Worm (Caenorhabditis elegans) whole organism, early embryonic: ENCODE measurements around the gene npr-15.

Source experiments
- B0310.2 ChIP-seq: sonication (generic microtip); optimal IDR thresholded peaks from 2 replicates; lab custom pipeline; 2016; ENCODE audit warnings: mild to moderate bottlenecking, missing genetic modification characterization, missing compliant biosample characterization
- F13C5.2 ChIP-seq: sonication (generic microtip); optimal IDR thresholded peaks from 2 replicates; lab custom pipeline; 2017; ENCODE audit warnings: mild to moderate bottlenecking, missing genetic modification characterization, inconsistent platforms, missing compliant biosample characterization
- aly-1 ChIP-seq: sonication (generic microtip); optimal IDR thresholded peaks from 2 replicates; lab custom pipeline; 2016; ENCODE audit warnings: missing genetic modification characterization, missing compliant biosample characterization
- ama-1 ChIP-seq: fragments of 150-350 bp; optimal IDR thresholded peaks from 2 replicates; lab custom pipeline; 2014
- ceh-13 ChIP-seq: fragments of 200-800 bp; sonication (Bioruptor generic); optimal IDR thresholded peaks from 2 replicates; lab custom pipeline; 2018; ENCODE audit warnings: mild to moderate bottlenecking, missing genetic modification characterization, missing compliant biosample characterization
- ceh-36 ChIP-seq: sonication (generic microtip); optimal IDR thresholded peaks from 2 replicates; lab custom pipeline; 2016; ENCODE audit warnings: missing genetic modification characterization, inconsistent platforms, missing compliant biosample characterization
- ets-7 ChIP-seq: sonication (generic microtip); optimal IDR thresholded peaks from 2 replicates; lab custom pipeline; 2016; ENCODE audit warnings: missing genotype, missing genetic modification characterization, missing compliant biosample characterization
- flt-1 ChIP-seq: fragments of 200-800 bp; sonication (Bioruptor generic); IDR thresholded peaks from 2 replicates; pipeline ENCODE4 v1.3.6; 2022; ENCODE audit warnings: missing genetic modification characterization, missing compliant biosample characterization
- hmbx-1 ChIP-seq: sonication (generic microtip); optimal IDR thresholded peaks from 2 replicates; lab custom pipeline; 2016; ENCODE audit warnings: mild to moderate bottlenecking, missing genetic modification characterization, missing compliant biosample characterization
- hmg-4 ChIP-seq: fragments of 200-800 bp; sonication (Bioruptor generic); optimal IDR thresholded peaks from 2 replicates; lab custom pipeline; 2018; ENCODE audit warnings: mild to moderate bottlenecking, missing genetic modification characterization, missing compliant biosample characterization
- hnd-1 ChIP-seq: sonication (generic microtip); optimal IDR thresholded peaks from 2 replicates; lab custom pipeline; 2016; ENCODE audit warnings: missing genetic modification characterization, missing compliant biosample characterization
- pes-1 ChIP-seq: fragments of 200-800 bp; sonication (Bioruptor generic); IDR thresholded peaks from 2 replicates; pipeline ENCODE4 v1.3.6; 2022; ENCODE audit warnings: missing genetic modification reagents, missing genetic modification characterization, missing compliant biosample characterization
- scrt-1 ChIP-seq: fragments of 200-800 bp; sonication (Bioruptor generic); IDR thresholded peaks from 2 replicates; pipeline ENCODE4 v1.3.6; 2022; ENCODE audit warnings: missing genetic modification characterization, missing compliant biosample characterization
- sea-1 ChIP-seq: fragments of 200-800 bp; sonication (Bioruptor generic); conservative IDR thresholded peaks from 2 replicates; pipeline ENCODE4 v1.3.6; 2022; ENCODE audit warnings: missing genetic modification characterization, missing compliant biosample characterization
- tbx-11 ChIP-seq: fragments of 200-800 bp; sonication (Bioruptor generic); IDR thresholded peaks from 2 replicates; pipeline ENCODE4 v1.3.6; 2022; ENCODE audit warnings: missing genetic modification characterization, missing compliant biosample characterization
- tbx-37 ChIP-seq: fragments of 200-800 bp; sonication (Bioruptor generic); conservative IDR thresholded peaks from 2 replicates; pipeline ENCODE4 v1.3.6; 2022; ENCODE audit warnings: missing genetic modification reagents, missing genetic modification characterization, missing compliant biosample characterization
- tra-4 ChIP-seq: sonication (generic microtip); optimal IDR thresholded peaks from 2 replicates; lab custom pipeline; 2017; ENCODE audit warnings: missing genetic modification characterization, missing compliant biosample characterization

The npr-15 gene

ce11 chrIII:3652964-3653363 is 41.5 kb downstream of the npr-15 start:
- TF ChIP-seq tra-4, result no peak
- TF ChIP-seq ceh-36 (tag; lab: Kevin White, UChicago), result no peak
- TF ChIP-seq flt-1 (GFP tag; lab: Robert Waterston, UW), result no peak
- TF ChIP-seq ama-1, result no peak
- no peak for TF ChIP-seq hmbx-1 (tag; lab: Kevin White, UChicago)
- TF ChIP-seq pes-1, result no peak
- TF ChIP-seq ceh-13, result no peak
- no peak for TF ChIP-seq scrt-1 (GFP tag; lab: Robert Waterston, UW)
- no peak for TF ChIP-seq B0310.2 (tag; lab: Kevin White, UChicago)
- TF ChIP-seq F13C5.2 (tag; lab: Kevin White, UChicago), result no peak
- TF ChIP-seq sea-1 (GFP tag; lab: Robert Waterston, UW), result no peak
- TF ChIP-seq aly-1 (tag; lab: Kevin White, UChicago), result no peak
- TF ChIP-seq tbx-37 (GFP tag; lab: Robert Waterston, UW), result no peak
- TF ChIP-seq hmg-4 (GFP tag; lab: Kevin White, UChicago), result no peak
- no peak for TF ChIP-seq ets-7 (tag; lab: Kevin White, UChicago)
- no peak for TF ChIP-seq tbx-11 (GFP tag; lab: Robert Waterston, UW)
- no peak for TF ChIP-seq hnd-1 (tag; lab: Kevin White, UChicago)

ce11 chrIII:3652427-3652826 is 42.0 kb downstream of the npr-15 start:
- TF ChIP-seq B0310.2 (tag; lab: Kevin White, UChicago) (no peak), ceh-36 (tag; lab: Kevin White, UChicago) (no peak), aly-1 (tag; lab: Kevin White, UChicago) (no peak), tbx-37 (GFP tag; lab: Robert Waterston, UW) (no peak), scrt-1 (GFP tag; lab: Robert Waterston, UW) (no peak), hnd-1 (tag; lab: Kevin White, UChicago) (no peak), tbx-11 (GFP tag; lab: Robert Waterston, UW) (no peak), F13C5.2 (tag; lab: Kevin White, UChicago) (no peak), hmbx-1 (tag; lab: Kevin White, UChicago) (no peak), sea-1 (GFP tag; lab: Robert Waterston, UW) (no peak), ets-7 (tag; lab: Kevin White, UChicago) (no peak)

- no peak for TF ChIP-seq ceh-13
- TF ChIP-seq tbx-37 (GFP tag; lab: Robert Waterston, UW), result no peak
- no peak for TF ChIP-seq ceh-36 (tag; lab: Kevin White, UChicago)
- no peak for TF ChIP-seq ama-1
- no peak for TF ChIP-seq sea-1 (GFP tag; lab: Robert Waterston, UW)
- TF ChIP-seq scrt-1 (GFP tag; lab: Robert Waterston, UW), result no peak
- TF ChIP-seq F13C5.2 (tag; lab: Kevin White, UChicago), result no peak
- no peak for TF ChIP-seq hmbx-1 (tag; lab: Kevin White, UChicago)
- TF ChIP-seq flt-1 (GFP tag; lab: Robert Waterston, UW), result no peak
- TF ChIP-seq B0310.2 (tag; lab: Kevin White, UChicago), result no peak
- TF ChIP-seq hmg-4 (GFP tag; lab: Kevin White, UChicago), result no peak
- no peak for TF ChIP-seq aly-1 (tag; lab: Kevin White, UChicago)
- no peak for TF ChIP-seq hnd-1 (tag; lab: Kevin White, UChicago)
- TF ChIP-seq ets-7 (tag; lab: Kevin White, UChicago), result no peak
- no peak for TF ChIP-seq tra-4
- no peak for TF ChIP-seq tbx-11 (GFP tag; lab: Robert Waterston, UW)
- TF ChIP-seq pes-1, result no peak
Observed at ce11 chrIII:3650677-3651315, 43.7 kb downstream of the npr-15 start, which contains the start of the genes madf-8 and gsr-1. Gene madf-8 (minus strand): TSS chrIII:3650832. Gene gsr-1 (plus strand): TSS chrIII:3650907.

ce11 chrIII:3650266-3650665 is 44.2 kb downstream of the npr-15 start:
- TF ChIP-seq hnd-1 (tag; lab: Kevin White, UChicago), result no peak
- TF ChIP-seq ama-1, result no peak
- TF ChIP-seq hmg-4 (GFP tag; lab: Kevin White, UChicago), result no peak

ce11 chrIII:3649305-3649704 is 45.2 kb downstream of the npr-15 start:
- TF ChIP-seq tbx-37 (GFP tag; lab: Robert Waterston, UW), result no peak

ce11 chrIII:3644075-3644474 is 50.4 kb downstream of the npr-15 start, which contains the start of gene unc-93:
Gene unc-93 (plus strand): TSS chrIII:3644375.
- TF ChIP-seq sea-1 (GFP tag; lab: Robert Waterston, UW) (no peak), tbx-37 (GFP tag; lab: Robert Waterston, UW) (no peak), hnd-1 (tag; lab: Kevin White, UChicago) (no peak), ets-7 (tag; lab: Kevin White, UChicago) (no peak), scrt-1 (GFP tag; lab: Robert Waterston, UW) (no peak), hmg-4 (GFP tag; lab: Kevin White, UChicago) (no peak), F13C5.2 (tag; lab: Kevin White, UChicago) (no peak), flt-1 (GFP tag; lab: Robert Waterston, UW) (no peak), aly-1 (tag; lab: Kevin White, UChicago) (no peak), tbx-11 (GFP tag; lab: Robert Waterston, UW) (no peak), tra-4 (no peak), B0310.2 (tag; lab: Kevin White, UChicago) (no peak), ama-1 (no peak), ceh-36 (tag; lab: Kevin White, UChicago) (no peak), hmbx-1 (tag; lab: Kevin White, UChicago) (no peak), ceh-13 (no peak), pes-1 (no peak)

- TF ChIP-seq aly-1 (tag; lab: Kevin White, UChicago), result no peak
- no peak for TF ChIP-seq ceh-13
- no peak for TF ChIP-seq pes-1
- no peak for TF ChIP-seq sea-1 (GFP tag; lab: Robert Waterston, UW)
- no peak for TF ChIP-seq tbx-11 (GFP tag; lab: Robert Waterston, UW)
- TF ChIP-seq ceh-36 (tag; lab: Kevin White, UChicago), result no peak
- TF ChIP-seq tbx-37 (GFP tag; lab: Robert Waterston, UW), result no peak
- no peak for TF ChIP-seq hmbx-1 (tag; lab: Kevin White, UChicago)
- no peak for TF ChIP-seq ama-1
- no peak for TF ChIP-seq tra-4
- TF ChIP-seq flt-1 (GFP tag; lab: Robert Waterston, UW), result no peak
Observed at ce11 chrIII:3643602-3644001, 50.9 kb downstream of the npr-15 start.
